Fruit fly (Drosophila melanogaster): ENCODE data around the gene CG14937.

The CG14937 gene

DNA sequence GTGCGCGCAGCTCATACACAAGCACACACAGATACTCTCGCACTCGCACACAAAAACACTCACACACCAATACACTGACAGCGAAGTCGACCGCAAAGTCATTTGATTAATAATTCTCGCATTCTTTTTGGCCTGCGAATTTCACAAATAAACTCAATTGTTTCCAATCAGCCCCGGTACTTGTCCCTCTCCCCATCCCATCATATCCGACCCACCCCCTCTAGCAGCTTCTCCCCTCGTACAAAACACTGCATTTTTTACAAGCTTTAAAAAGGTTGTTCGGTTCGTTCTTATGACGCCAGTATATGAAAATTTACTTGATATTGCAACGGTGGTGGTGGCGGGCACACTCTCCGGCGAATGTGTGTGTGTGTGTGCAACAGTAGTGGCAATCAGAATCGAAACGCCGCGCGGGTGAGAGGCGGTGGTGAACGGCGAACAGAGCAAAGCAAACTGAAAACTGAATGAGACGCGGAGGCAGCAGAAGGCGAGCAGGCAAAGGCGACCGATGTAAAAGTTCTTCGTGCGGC is 13.9 kb upstream of the CG14937 start (continued):
- peak; percentile 31; the same call in 1 of the 2 replicates for TF ChIP-seq MBD-R2 (GFP tag; IDR thresholded peaks at IDR 0.05)
- no peak for TF ChIP-seq Dad (GFP tag; optimal IDR thresholded peaks at IDR 0.05)
- peak; percentile 24; the same call in 1 of the 2 replicates for TF ChIP-seq ttk (GFP tag; IDR thresholded peaks at IDR 0.05)
- TF ChIP-seq dysf (GFP tag; IDR thresholded peaks at IDR 0.05): no peak
- TF ChIP-seq az2 (GFP tag; optimal IDR thresholded peaks at IDR 0.05): no peak
- TF ChIP-seq NK7.1 (GFP tag; optimal IDR thresholded peaks at IDR 0.05): no peak
- TF ChIP-seq ssp (GFP tag; IDR thresholded peaks at IDR 0.05): no peak
- TF ChIP-seq Awh (GFP tag; IDR thresholded peaks at IDR 0.05): no peak
- no peak for TF ChIP-seq CG10462 (GFP tag; optimal IDR thresholded peaks at IDR 0.05)
- no peak for TF ChIP-seq ac (GFP tag; optimal IDR thresholded peaks at IDR 0.05)
- peak; percentile 13; the same call in 1 of the 4 replicates for TF ChIP-seq Gug (GFP tag; IDR thresholded peaks at IDR 0.05)
- TF ChIP-seq unc-4 (GFP tag; IDR thresholded peaks at IDR 0.05; ENCODE audit: partially characterized antibody): peak; percentile 23
- TF ChIP-seq nau (GFP tag; optimal IDR thresholded peaks at IDR 0.05): no peak
- peak in 1 of 2 experiments; percentile 5 for TF ChIP-seq dpn (GFP tag; optimal IDR thresholded peaks at IDR 0.05)
- TF ChIP-seq CG30020 (tag; optimal IDR thresholded peaks at IDR 0.05): no peak
- TF ChIP-seq Ptx1 (GFP tag; IDR thresholded peaks at IDR 0.05): no peak
- TF ChIP-seq so (GFP tag; IDR thresholded peaks at IDR 0.05): peak; percentile 65; the same call in 2 of the 3 replicates
- no peak for TF ChIP-seq Ssrp (tag; optimal IDR thresholded peaks at IDR 0.05)
- TF ChIP-seq Nf-YA (GFP tag; IDR thresholded peaks at IDR 0.05): no peak
- TF ChIP-seq sima (GFP tag; optimal IDR thresholded peaks at IDR 0.05): no peak
- TF ChIP-seq CG18476 (GFP tag; optimal IDR thresholded peaks at IDR 0.05): no peak
- TF ChIP-seq eyg (GFP tag; optimal IDR thresholded peaks at IDR 0.05): no peak
- TF ChIP-seq CG7556 (GFP tag; optimal IDR thresholded peaks at IDR 0.05): no peak
- no peak for TF ChIP-seq CG4730 (GFP tag; IDR thresholded peaks at IDR 0.05)
- peak; percentile 18 for TF ChIP-seq shn (GFP tag; optimal IDR thresholded peaks at IDR 0.05)
- no peak for TF ChIP-seq CG30431 (GFP tag; optimal IDR thresholded peaks at IDR 0.05)
- no peak for TF ChIP-seq dati (GFP tag; IDR thresholded peaks at IDR 0.05)
- TF ChIP-seq E2f2 (GFP tag; IDR thresholded peaks at IDR 0.05): peak; percentile 12; the same call in 1 of the 2 replicates
- TF ChIP-seq crc (GFP tag; optimal IDR thresholded peaks at IDR 0.05): no peak
- no peak for TF ChIP-seq CG11560 (tag; IDR thresholded peaks at IDR 0.05)
- TF ChIP-seq Hmr (GFP tag; optimal IDR thresholded peaks at IDR 0.05): peak; percentile 57
- TF ChIP-seq CG4820 (GFP tag; optimal IDR thresholded peaks at IDR 0.05): no peak
- no peak for TF ChIP-seq CG17612 (GFP tag; IDR thresholded peaks at IDR 0.05)
- no peak for TF ChIP-seq Sry-δ (GFP tag; optimal IDR thresholded peaks at IDR 0.05)
- no peak for TF ChIP-seq CG3407 (GFP tag; optimal IDR thresholded peaks at IDR 0.05)
- TF ChIP-seq CG31224 (GFP tag; IDR thresholded peaks at IDR 0.05): peak; percentile 41; the same call in 1 of the 2 replicates
- TF ChIP-seq al (GFP tag; IDR thresholded peaks at IDR 0.05): no peak
- no peak for TF ChIP-seq CG9876 (GFP tag; optimal IDR thresholded peaks at IDR 0.05)
- peak; percentile 22 for TF ChIP-seq gsb-n (tag; optimal IDR thresholded peaks at IDR 0.05)
- no peak for TF ChIP-seq Six4 (GFP tag; optimal IDR thresholded peaks at IDR 0.05)
- no peak; the same call in 2 of the 3 replicates for TF ChIP-seq row (GFP tag; IDR thresholded peaks at IDR 0.05)
- TF ChIP-seq ATbp (GFP tag; optimal IDR thresholded peaks at IDR 0.05): no peak
- TF ChIP-seq run (tag; optimal IDR thresholded peaks at IDR 0.05): peak; percentile 71
- no peak for TF ChIP-seq btn (GFP tag; optimal IDR thresholded peaks at IDR 0.05)
- TF ChIP-seq z (GFP tag; IDR thresholded peaks at IDR 0.05): 0 out of 3 replicates have a peak, but pooled peaks have one; percentile 38
- 0 out of 3 replicates have a peak, but pooled peaks have one; percentile 12 for TF ChIP-seq H15 (GFP tag; IDR thresholded peaks at IDR 0.05)
- TF ChIP-seq Mes4 (GFP tag; optimal IDR thresholded peaks at IDR 0.05): peak; percentile 48
- no peak for TF ChIP-seq CG8765 (GFP tag; IDR thresholded peaks at IDR 0.05)
- peak; percentile 36 for TF ChIP-seq ash1 (GFP tag; optimal IDR thresholded peaks at IDR 0.05)
- TF ChIP-seq wor (GFP tag; IDR thresholded peaks at IDR 0.05): no peak
- peak; percentile 54 for TF ChIP-seq gro (GFP tag; optimal IDR thresholded peaks at IDR 0.05)
- no peak for TF ChIP-seq cato (GFP tag; optimal IDR thresholded peaks at IDR 0.05; ENCODE audit: borderline replicate concordance)
